Fruit fly (Drosophila melanogaster) whole organism, prepupa: Measurements from ENCODE around the gene CG34183.

ENCODE experiments used
- CG11902 ChIP-seq: fragments of 200-800 bp; sonication (Bioruptor generic); optimal IDR thresholded peaks from 3 replicates; lab custom pipeline; 2016; ENCODE audit warnings: missing biosample characterization, missing genetic modification characterization
- Sox102F ChIP-seq: fragments of 200-800 bp; sonication (Bioruptor generic); optimal IDR thresholded peaks from 2 replicates; lab custom pipeline; 2016; ENCODE audit warnings: missing biosample characterization, mild to moderate bottlenecking, missing genetic modification characterization

DNA sequence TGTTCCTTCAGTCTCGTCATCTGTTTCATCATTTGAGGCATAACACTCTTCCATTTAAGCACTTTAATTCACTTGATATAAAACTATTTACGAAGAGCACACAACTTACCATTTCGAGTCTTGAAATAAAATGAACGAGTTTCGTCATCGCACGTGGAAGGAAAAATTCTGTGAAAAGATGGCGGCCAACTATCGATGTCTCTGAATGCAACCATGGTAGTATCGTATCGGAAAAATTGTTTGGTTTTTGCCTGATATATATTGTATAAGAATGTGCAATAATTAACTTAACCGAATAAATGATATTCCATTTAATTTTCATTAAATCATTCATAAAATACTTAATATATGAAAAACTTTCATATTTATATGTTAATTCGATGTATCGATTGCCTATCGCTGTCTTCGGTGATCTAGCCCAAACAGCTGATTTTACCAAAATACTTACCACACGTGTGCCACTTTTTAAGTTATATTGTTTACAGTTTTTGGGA is 4.3 kb upstream of the CG34183 start, which contains the start of gene Bka:
- no peak for TF ChIP-seq Sox102F (GFP tag; lab: Kevin White, UChicago)
- TF ChIP-seq CG11902 (GFP tag; lab: Kevin White, UChicago), result no peak
